Worm (Caenorhabditis elegans) whole organism, L4/young adult: ENCODE data around the gene his-48.

ENCODE experiments used
- W03F9.2 ChIP-seq: fragments of 150-350 bp; optimal IDR thresholded peaks from 2 replicates; lab custom pipeline; 2014; ENCODE audit warnings: missing biosample characterization, missing genetic modification characterization
- dao-5 ChIP-seq: sonication (generic microtip); optimal IDR thresholded peaks from 2 replicates; lab custom pipeline; 2016; ENCODE audit warnings: missing genotype, missing genetic modification characterization, moderate library complexity, missing compliant biosample characterization
- him-1 ChIP-seq: sonication (generic microtip); optimal IDR thresholded peaks from 2 replicates; lab custom pipeline; 2016; ENCODE audit warnings: missing genotype, missing genetic modification reagents, missing genetic modification characterization, missing compliant biosample characterization

DNA sequence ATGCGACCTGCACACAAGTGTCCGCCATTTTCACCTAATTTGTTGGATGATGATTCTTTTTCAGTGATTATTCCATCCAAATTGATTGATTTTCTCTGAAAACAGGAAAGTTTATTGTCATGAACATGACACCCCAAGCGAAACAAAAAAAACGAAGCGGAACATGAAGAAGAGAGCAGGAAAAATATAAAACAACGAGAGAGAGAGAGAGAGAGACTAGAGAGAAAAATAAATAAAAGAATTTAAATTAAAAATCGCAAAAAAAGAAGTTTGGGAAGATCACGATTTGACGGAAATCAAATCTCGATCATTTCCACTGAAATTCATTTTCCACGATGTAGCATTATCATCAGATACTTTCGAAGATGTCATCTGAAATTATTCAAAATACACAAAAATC lies 35.2 kb downstream of the his-48 start, which contains the start of gene klp-12:
- TF ChIP-seq dao-5 = no peak
- no peak for TF ChIP-seq W03F9.2
- TF ChIP-seq him-1 (tag; lab: Kevin White, UChicago) = no peak
